Fruit fly (Drosophila melanogaster) whole organism, embryonic: Measurements from ENCODE around the gene CG42728.

ENCODE experiments used
- CG10209 ChIP-seq: fragments of 200-800 bp; sonication (Bioruptor generic); optimal IDR thresholded peaks from 3 replicates; lab custom pipeline; 2017; ENCODE audit warnings: missing biosample characterization, mild to moderate bottlenecking, missing genetic modification characterization, missing genetic modification reagents
- CG12391 ChIP-seq: fragments of 200-800 bp; sonication (Bioruptor generic); optimal IDR thresholded peaks from 3 replicates; lab custom pipeline; 2018; ENCODE audit warnings: missing biosample characterization, mild to moderate bottlenecking, missing genetic modification characterization, moderate library complexity
- CG5180 ChIP-seq: fragments of 200-800 bp; sonication (Bioruptor generic); optimal IDR thresholded peaks from 3 replicates; lab custom pipeline; 2017; ENCODE audit warnings: missing biosample characterization, missing genetic modification characterization, mild to moderate bottlenecking, moderate library complexity, missing genetic modification reagents
- Doc2 ChIP-seq: fragments of 200-800 bp; sonication (Bioruptor generic); IDR thresholded peaks from 2 replicates; pipeline ENCODE4 v1.3.6; 2022; ENCODE audit warnings: missing biosample characterization, missing genetic modification characterization
- Eip74EF ChIP-seq, 2 experiments: fragments of 200-800 bp in 1 of 2; fragments of >200 bp in 1 of 2; sonication (Bioruptor generic) in 1 of 2; optimal IDR thresholded peaks; 2 replicates each; lab custom pipeline; 2017 to 2019; ENCODE audit warnings: missing biosample characterization in 2 of 2, missing genetic modification characterization in 2 of 2, mild to moderate bottlenecking in 1 of 2, moderate library complexity in 1 of 2
- Elba2 ChIP-seq: fragments of 200-800 bp; sonication (Bioruptor generic); optimal IDR thresholded peaks from 3 replicates; lab custom pipeline; 2016; ENCODE audit warnings: missing biosample characterization, missing genetic modification characterization
- Mad ChIP-seq: fragments of 200-800 bp; sonication (Bioruptor generic); optimal IDR thresholded peaks from 2 replicates; lab custom pipeline; 2016; ENCODE audit warnings: missing biosample characterization, missing genetic modification characterization
- Mrtf ChIP-seq: fragments of 200-800 bp; sonication (Bioruptor generic); IDR thresholded peaks from 3 replicates; pipeline ENCODE4 v1.3.6; 2022; ENCODE audit warnings: missing biosample characterization, missing genetic modification characterization
- chif ChIP-seq, 2 experiments: fragments of 200-800 bp; sonication (Bioruptor generic); optimal IDR thresholded peaks; 3 replicates each; lab custom pipeline; 2016; ENCODE audit warnings: missing biosample characterization in 2 of 2, missing genetic modification characterization in 2 of 2
- insv ChIP-seq, 2 experiments: fragments of 200-800 bp; sonication (Bioruptor generic); optimal IDR thresholded peaks; 3 replicates each; lab custom pipeline; 2016 to 2018; ENCODE audit warnings: missing biosample characterization in 2 of 2, missing genetic modification characterization in 2 of 2

- TF ChIP-seq CG10209 (GFP tag; lab: Kevin White, UChicago) (no peak), Eip74EF (GFP tag; optimal IDR thresholded peaks at IDR 0.05; lab: Kevin White, UChicago) (no peak), CG5180 (GFP tag; lab: Kevin White, UChicago) (no peak), Elba2 (GFP tag; lab: Kevin White, UChicago) (no peak), CG12391 (tag; lab: Kevin White, UChicago) (peak; percentile 5), Doc2 (GFP tag; lab: Robert Waterston, UW) (no peak), Mad (GFP tag; lab: Kevin White, UChicago) (no peak), Mrtf (GFP tag; lab: Robert Waterston, UW) (no peak), chif (GFP tag; optimal IDR thresholded peaks at IDR 0.05; lab: Kevin White, UChicago) (no peak), insv (GFP tag; optimal IDR thresholded peaks at IDR 0.05; lab: Kevin White, UChicago) (peak in 1 of 2 experiments; percentile 23)
Measured at dm6 chr3L:15498745-15499144, 29.3 kb downstream of the CG42728 start, which contains the start of gene CG7275.
